Fruit fly (Drosophila melanogaster) whole organism: ENCODE measurements around the gene CG10343.

Experiments
- CG8478 ChIP-seq: fragments of >200 bp; optimal IDR thresholded peaks from 2 replicates; lab custom pipeline; 2018; ENCODE audit warnings: inconsistent platforms
- Dll ChIP-seq: fragments of >200 bp; optimal IDR thresholded peaks from 2 replicates; lab custom pipeline; 2017
- EcR ChIP-seq, 2 experiments: fragments of >200 bp; optimal IDR thresholded peaks; 2 replicates each; lab custom pipeline; 2017; ENCODE audit warnings: missing biosample characterization in 2 of 2, missing genetic modification characterization in 2 of 2, missing genetic modification reagents in 2 of 2
- pan ChIP-seq: fragments of >200 bp; optimal IDR thresholded peaks from 2 replicates; lab custom pipeline; 2017
- psq ChIP-seq: fragments of >200 bp; optimal IDR thresholded peaks from 2 replicates; lab custom pipeline; 2017
- usp ChIP-seq: fragments of >200 bp; optimal IDR thresholded peaks from 2 replicates; lab custom pipeline; 2017; ENCODE audit warnings: missing biosample characterization, missing genetic modification characterization, mixed read lengths

The CG10343 gene

dm6 chr2L:18740010-18740409 lies 36.7 kb downstream of the CG10343 start, which contains the start of the genes CG42752 and CG15167:
TSS of gene CG42752 (minus strand) at chr2L:18740110.
TSS of gene CG15167 (plus strand) at chr2L:18740358.
- no peak for TF ChIP-seq Dll (lab: Kevin White, UChicago)
- TF ChIP-seq psq: no peak
- no peak for TF ChIP-seq usp (GFP tag; lab: Kevin White, UChicago)
- no peak for TF ChIP-seq EcR (GFP tag; optimal IDR thresholded peaks at IDR 0.05; lab: Kevin White, UChicago)
- TF ChIP-seq pan: no peak
- no peak for TF ChIP-seq CG8478 (lab: Kevin White, UChicago)

dm6 chr2L:18742710-18743109 lies 39.4 kb downstream of the CG10343 start:
- TF ChIP-seq pan: no peak
- TF ChIP-seq psq: no peak
- TF ChIP-seq Dll (lab: Kevin White, UChicago): no peak
- no peak for TF ChIP-seq usp (GFP tag; lab: Kevin White, UChicago)
- no peak for TF ChIP-seq EcR (GFP tag; optimal IDR thresholded peaks at IDR 0.05; lab: Kevin White, UChicago)
- TF ChIP-seq CG8478 (lab: Kevin White, UChicago): no peak

dm6 chr2L:18743896-18744295 lies 40.6 kb downstream of the CG10343 start:
- TF ChIP-seq psq (no peak), CG8478 (lab: Kevin White, UChicago) (no peak), EcR (GFP tag; optimal IDR thresholded peaks at IDR 0.05; lab: Kevin White, UChicago) (no peak), Dll (lab: Kevin White, UChicago) (no peak), pan (no peak), usp (GFP tag; lab: Kevin White, UChicago) (no peak)

dm6 chr2L:18745454-18745853 lies 42.2 kb downstream of the CG10343 start:
- TF ChIP-seq psq: no peak
- TF ChIP-seq Dll (lab: Kevin White, UChicago): no peak
- TF ChIP-seq pan: no peak
- TF ChIP-seq EcR (GFP tag; optimal IDR thresholded peaks at IDR 0.05; lab: Kevin White, UChicago): no peak
- TF ChIP-seq usp (GFP tag; lab: Kevin White, UChicago): no peak
- no peak for TF ChIP-seq CG8478 (lab: Kevin White, UChicago)

- no peak for TF ChIP-seq Dll (lab: Kevin White, UChicago)
- TF ChIP-seq psq: no peak
- no peak for TF ChIP-seq CG8478 (lab: Kevin White, UChicago)
- TF ChIP-seq usp (GFP tag; lab: Kevin White, UChicago): no peak
- TF ChIP-seq EcR (GFP tag; optimal IDR thresholded peaks at IDR 0.05; lab: Kevin White, UChicago): no peak
- no peak for TF ChIP-seq pan
Observed at dm6 chr2L:18746694-18747093, 43.4 kb downstream of the CG10343 start.

- no peak for TF ChIP-seq CG8478 (lab: Kevin White, UChicago)
- TF ChIP-seq psq: no peak
- no peak for TF ChIP-seq usp (GFP tag; lab: Kevin White, UChicago)
- no peak for TF ChIP-seq Dll (lab: Kevin White, UChicago)
- no peak for TF ChIP-seq pan
- TF ChIP-seq EcR (GFP tag; optimal IDR thresholded peaks at IDR 0.05; lab: Kevin White, UChicago): no peak
Observed at dm6 chr2L:18751337-18751736, 48.1 kb downstream of the CG10343 start.

dm6 chr2L:18752038-18752437 lies 48.8 kb downstream of the CG10343 start:
- TF ChIP-seq Dll (lab: Kevin White, UChicago) (no peak), CG8478 (lab: Kevin White, UChicago) (no peak), pan (no peak), psq (no peak), usp (GFP tag; lab: Kevin White, UChicago) (no peak), EcR (GFP tag; optimal IDR thresholded peaks at IDR 0.05; lab: Kevin White, UChicago) (no peak)

dm6 chr2L:18752823-18753222 lies 49.5 kb downstream of the CG10343 start:
- TF ChIP-seq Dll (lab: Kevin White, UChicago) (no peak), pan (no peak), psq (no peak), CG8478 (lab: Kevin White, UChicago) (no peak), usp (GFP tag; lab: Kevin White, UChicago) (no peak), EcR (GFP tag; optimal IDR thresholded peaks at IDR 0.05; lab: Kevin White, UChicago) (no peak)

- TF ChIP-seq psq (no peak), EcR (GFP tag; optimal IDR thresholded peaks at IDR 0.05; lab: Kevin White, UChicago) (no peak), CG8478 (lab: Kevin White, UChicago) (no peak), usp (GFP tag; lab: Kevin White, UChicago) (no peak), Dll (lab: Kevin White, UChicago) (no peak), pan (no peak)
Observed at dm6 chr2L:18753242-18753641, 50.0 kb downstream of the CG10343 start.
